Worm (Caenorhabditis elegans): ENCODE results near the gene gst-12.

DNA sequence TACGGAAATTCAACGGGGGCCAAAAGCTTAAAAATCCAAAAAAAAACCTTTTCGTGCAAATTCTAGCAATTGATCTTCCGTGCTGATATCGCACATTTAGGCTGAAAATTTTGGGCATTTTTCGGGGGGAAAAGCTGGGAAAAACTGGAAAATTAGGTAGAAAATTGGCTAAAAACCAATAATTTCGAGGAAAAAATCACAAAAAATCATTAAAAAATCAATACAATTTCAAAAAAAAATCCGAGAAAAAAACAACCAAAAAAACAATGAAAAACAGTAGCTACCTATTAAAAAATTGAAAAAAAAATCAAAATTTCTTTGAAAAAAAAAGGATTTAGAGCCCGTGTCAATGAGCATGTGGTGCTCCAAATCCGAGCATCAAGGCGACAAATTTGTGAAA lies 50.0 kb downstream of the gst-12 start, which contains the start of gene Y48E1B.3:
- TF ChIP-seq W03F9.2 (tag; optimal IDR thresholded peaks at IDR 0.05) (no peak), him-1 (tag; optimal IDR thresholded peaks at IDR 0.05) (no peak)
